Fruit fly (Drosophila melanogaster) whole organism, adult: ENCODE data around the gene CG43248.

Source experiments
- CG12768 ChIP-seq: fragments of 200-800 bp; sonication (Bioruptor generic); optimal IDR thresholded peaks from 2 replicates; lab custom pipeline; 2017; ENCODE audit warnings: missing biosample characterization, missing genetic modification characterization, mild to moderate bottlenecking, moderate library complexity, missing genetic modification reagents
- CG14711 ChIP-seq: fragments of 200-800 bp; sonication (Bioruptor generic); optimal IDR thresholded peaks from 2 replicates; lab custom pipeline; 2018; ENCODE audit warnings: missing biosample characterization, mild to moderate bottlenecking, missing genetic modification characterization, moderate library complexity
- CG5204 ChIP-seq: fragments of 200-800 bp; sonication (Bioruptor generic); optimal IDR thresholded peaks from 2 replicates; lab custom pipeline; 2016; ENCODE audit warnings: missing biosample characterization, missing genetic modification characterization
- CG7101 ChIP-seq: fragments of 200-800 bp; sonication (Bioruptor generic); optimal IDR thresholded peaks from 2 replicates; lab custom pipeline; 2018; ENCODE audit warnings: missing biosample characterization, mild to moderate bottlenecking, missing genetic modification characterization, moderate library complexity
- Clk ChIP-seq: fragments of 200-800 bp; sonication (Bioruptor generic); optimal IDR thresholded peaks from 2 replicates; lab custom pipeline; 2017; ENCODE audit warnings: missing biosample characterization, missing genetic modification characterization
- Crg-1 ChIP-seq: fragments of 200-800 bp; sonication (Bioruptor generic); optimal IDR thresholded peaks from 2 replicates; lab custom pipeline; 2016; ENCODE audit warnings: missing biosample characterization, missing genetic modification characterization
- Hr96 ChIP-seq: fragments of 200-800 bp; sonication (Bioruptor generic); optimal IDR thresholded peaks from 2 replicates; lab custom pipeline; 2016; ENCODE audit warnings: missing biosample characterization, missing genetic modification characterization
- bab1 ChIP-seq: fragments of 200-800 bp; sonication (Bioruptor generic); optimal IDR thresholded peaks from 3 replicates; lab custom pipeline; 2019; ENCODE audit warnings: missing biosample characterization, mild to moderate bottlenecking, missing genetic modification characterization, moderate library complexity
- kay ChIP-seq: fragments of 200-800 bp; sonication (Bioruptor generic); peaks from one replicate; lab custom pipeline; 2016; ENCODE audit warnings: missing biosample characterization, missing genetic modification characterization, borderline replicate concordance
- ovo ChIP-seq: fragments of 200-800 bp; sonication (Bioruptor generic); optimal IDR thresholded peaks from 2 replicates; lab custom pipeline; 2016; ENCODE audit warnings: missing biosample characterization, missing genetic modification characterization

DNA sequence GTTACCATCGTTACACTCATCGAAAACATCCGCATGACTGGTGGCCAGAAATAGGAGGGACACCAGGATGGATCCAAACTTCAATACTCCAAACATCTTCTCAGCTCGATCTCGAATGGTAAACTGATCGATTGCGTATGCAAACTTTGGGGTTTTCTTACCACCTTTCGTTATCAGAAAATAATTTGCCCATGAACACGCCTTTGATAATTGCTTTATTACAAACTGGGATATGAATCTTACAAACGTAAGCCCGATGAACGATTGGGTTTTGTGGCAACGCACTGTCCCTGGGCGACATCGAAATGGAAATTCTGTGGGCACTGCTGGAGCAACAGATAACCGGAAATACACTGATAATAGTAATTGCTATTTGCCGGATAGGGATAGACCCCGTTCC lies 4.6 kb downstream of the CG43248 start, which contains the start of gene CG33985:
- TF ChIP-seq Hr96 (GFP tag; lab: Kevin White, UChicago) (no peak), Clk (GFP tag; lab: Kevin White, UChicago) (no peak), CG14711 (tag; lab: Kevin White, UChicago) (no peak), CG7101 (tag; lab: Kevin White, UChicago) (no peak), ovo (no peak), bab1 (GFP tag; lab: Kevin White, UChicago) (no peak), Crg-1 (no peak), CG5204 (GFP tag; lab: Kevin White, UChicago) (no peak), kay (no peak), CG12768 (GFP tag; lab: Kevin White, UChicago) (no peak)
